Fruit fly (Drosophila melanogaster) whole organism, embryonic: ENCODE data around the gene Larp7.

Experiments used
- Bdp1 ChIP-seq: fragments of 200-800 bp; sonication (Bioruptor generic); optimal IDR thresholded peaks from 3 replicates; lab custom pipeline; 2016; ENCODE audit warnings: missing biosample characterization, missing genetic modification characterization
- CG10267 ChIP-seq: fragments of 200-800 bp; sonication (Bioruptor generic); optimal IDR thresholded peaks from 2 replicates; lab custom pipeline; 2018; ENCODE audit warnings: missing biosample characterization, mild to moderate bottlenecking, missing genetic modification characterization, moderate library complexity
- CG10366 ChIP-seq: fragments of 200-800 bp; sonication (Bioruptor generic); IDR thresholded peaks from 2 replicates; pipeline ENCODE4 v1.3.6; 2022; ENCODE audit warnings: missing biosample characterization, missing genetic modification characterization
- CG10431 ChIP-seq: fragments of 200-800 bp; sonication (Bioruptor generic); optimal IDR thresholded peaks from 3 replicates; lab custom pipeline; 2018; ENCODE audit warnings: missing biosample characterization, mild to moderate bottlenecking, missing genetic modification characterization
- CG10959 ChIP-seq: fragments of 200-800 bp; sonication (Bioruptor generic); IDR thresholded peaks from 2 replicates; pipeline ENCODE4 v1.3.6; 2022; ENCODE audit warnings: missing biosample characterization, missing genetic modification characterization
- CG12299 ChIP-seq: fragments of 200-800 bp; sonication (Bioruptor generic); optimal IDR thresholded peaks from 2 replicates; lab custom pipeline; 2018; ENCODE audit warnings: missing biosample characterization, mild to moderate bottlenecking, missing genetic modification characterization
- CG12659 ChIP-seq: fragments of 200-800 bp; sonication (Bioruptor generic); optimal IDR thresholded peaks from 3 replicates; lab custom pipeline; 2017; ENCODE audit warnings: mild to moderate bottlenecking, missing biosample characterization, missing genetic modification reagents, missing genetic modification characterization
- CG13296 ChIP-seq: fragments of 200-800 bp; sonication (Bioruptor generic); optimal IDR thresholded peaks from 3 replicates; lab custom pipeline; 2018; ENCODE audit warnings: missing biosample characterization, mild to moderate bottlenecking, missing genetic modification characterization
- CG1529 ChIP-seq: fragments of 200-800 bp; sonication (Bioruptor generic); optimal IDR thresholded peaks from 3 replicates; lab custom pipeline; 2018; ENCODE audit warnings: missing biosample characterization, missing genetic modification characterization
- CG1602 ChIP-seq: fragments of 200-800 bp; sonication (Bioruptor generic); optimal IDR thresholded peaks from 3 replicates; lab custom pipeline; 2016; ENCODE audit warnings: missing biosample characterization, missing genetic modification characterization
- CG2712 ChIP-seq: fragments of 200-800 bp; optimal IDR thresholded peaks from 3 replicates; lab custom pipeline; 2019; ENCODE audit warnings: missing biosample characterization, mild to moderate bottlenecking, missing genetic modification characterization, moderate library complexity
- CG32772 ChIP-seq: fragments of 200-800 bp; sonication (Bioruptor generic); IDR thresholded peaks from 2 replicates; pipeline ENCODE4 v1.3.6; 2022; ENCODE audit warnings: missing biosample characterization, missing genetic modification characterization
- CG34422 ChIP-seq: fragments of 200-800 bp; sonication (Bioruptor generic); IDR thresholded peaks from 3 replicates; pipeline ENCODE4 v1.3.6; 2022; ENCODE audit warnings: missing biosample characterization, missing genetic modification characterization
- CG6689 ChIP-seq: fragments of 200-800 bp; sonication (Bioruptor generic); IDR thresholded peaks from 2 replicates; pipeline ENCODE4 v1.3.6; 2022; ENCODE audit warnings: missing biosample characterization, missing genetic modification characterization
- CG6854 ChIP-seq: fragments of 200-800 bp; sonication (Bioruptor generic); optimal IDR thresholded peaks from 3 replicates; lab custom pipeline; 2017; ENCODE audit warnings: missing biosample characterization, mild to moderate bottlenecking, missing genetic modification characterization
- CG7357 ChIP-seq: fragments of 200-800 bp; sonication (Bioruptor generic); IDR thresholded peaks from 3 replicates; pipeline ENCODE4 v1.3.6; 2022; ENCODE audit warnings: missing biosample characterization, missing genetic modification characterization
- CG8388 ChIP-seq: fragments of 200-800 bp; sonication (Bioruptor generic); optimal IDR thresholded peaks from 2 replicates; lab custom pipeline; 2019; ENCODE audit warnings: missing biosample characterization, mild to moderate bottlenecking, missing genetic modification characterization, moderate library complexity
- CG8765 ChIP-seq: fragments of 200-800 bp; sonication (Bioruptor generic); IDR thresholded peaks from 2 replicates; pipeline ENCODE4 v1.3.6; 2022; ENCODE audit warnings: missing biosample characterization, missing genetic modification characterization
- CG8924 ChIP-seq: fragments of 200-800 bp; optimal IDR thresholded peaks from 3 replicates; lab custom pipeline; 2019; ENCODE audit warnings: missing biosample characterization, mild to moderate bottlenecking, missing genetic modification characterization, moderate library complexity
- CG9437 ChIP-seq: fragments of 200-800 bp; sonication (Bioruptor generic); optimal IDR thresholded peaks from 2 replicates; lab custom pipeline; 2018; ENCODE audit warnings: missing biosample characterization, mild to moderate bottlenecking, missing genetic modification characterization
- Chrac-16 ChIP-seq: fragments of 200-800 bp; sonication (Bioruptor generic); optimal IDR thresholded peaks from 3 replicates; lab custom pipeline; 2016; ENCODE audit warnings: missing biosample characterization, missing genetic modification characterization
- CoRest ChIP-seq: fragments of 200-800 bp; sonication (Bioruptor generic); optimal IDR thresholded peaks from 3 replicates; lab custom pipeline; 2018; ENCODE audit warnings: missing biosample characterization, mild to moderate bottlenecking, missing genetic modification characterization, moderate library complexity
- Dek ChIP-seq: fragments of 200-800 bp; sonication (Bioruptor generic); optimal IDR thresholded peaks from 3 replicates; lab custom pipeline; 2019; ENCODE audit warnings: missing biosample characterization, mild to moderate bottlenecking, missing genetic modification characterization, moderate library complexity
- Hr51 ChIP-seq, 2 experiments: fragments of 200-800 bp; sonication (Bioruptor generic); optimal IDR thresholded peaks; 2 replicates in 1 of 2; 3 replicates in 1 of 2; lab custom pipeline; 2016 to 2018; ENCODE audit warnings: missing biosample characterization in 2 of 2, missing genetic modification characterization in 2 of 2, mild to moderate bottlenecking in 1 of 2, moderate library complexity in 1 of 2
- Max ChIP-seq: fragments of 200-800 bp; sonication (Bioruptor generic); optimal IDR thresholded peaks from 2 replicates; lab custom pipeline; 2016; ENCODE audit warnings: missing biosample characterization, mild to moderate bottlenecking, missing genetic modification characterization
- Oli ChIP-seq: fragments of 200-800 bp; sonication (Bioruptor generic); optimal IDR thresholded peaks from 2 replicates; lab custom pipeline; 2018; ENCODE audit warnings: missing biosample characterization, mild to moderate bottlenecking, missing genetic modification characterization, moderate library complexity
- Ptx1 ChIP-seq: fragments of 200-800 bp; sonication (Bioruptor generic); IDR thresholded peaks from 2 replicates; pipeline ENCODE4 v1.3.6; 2022; ENCODE audit warnings: missing biosample characterization, missing genetic modification characterization
- Sox102F ChIP-seq: fragments of 200-800 bp; sonication (Bioruptor generic); optimal IDR thresholded peaks from 2 replicates; lab custom pipeline; 2018; ENCODE audit warnings: missing biosample characterization, mild to moderate bottlenecking, missing genetic modification characterization, moderate library complexity
- az2 ChIP-seq: fragments of 200-800 bp; sonication (Bioruptor generic); optimal IDR thresholded peaks from 3 replicates; lab custom pipeline; 2016; ENCODE audit warnings: missing biosample characterization, missing genetic modification characterization
- bsh ChIP-seq, 2 experiments: fragments of 200-800 bp; sonication (Bioruptor generic); optimal IDR thresholded peaks; 2 replicates each; lab custom pipeline; 2017 to 2018; ENCODE audit warnings: mild to moderate bottlenecking in 2 of 2, missing biosample characterization in 2 of 2, missing genetic modification characterization in 2 of 2, moderate library complexity in 1 of 2
- cad ChIP-seq: fragments of >200 bp; optimal IDR thresholded peaks from 2 replicates; lab custom pipeline; 2017; ENCODE audit warnings: missing biosample characterization, missing genetic modification characterization
- chif ChIP-seq, 2 experiments: fragments of 200-800 bp; sonication (Bioruptor generic); optimal IDR thresholded peaks; 3 replicates each; lab custom pipeline; 2016; ENCODE audit warnings: missing biosample characterization in 2 of 2, missing genetic modification characterization in 2 of 2
- ems ChIP-seq: fragments of 200-800 bp; sonication (Bioruptor generic); optimal IDR thresholded peaks from 3 replicates; lab custom pipeline; 2016; ENCODE audit warnings: missing biosample characterization, missing genetic modification characterization
- fd96Cb ChIP-seq: fragments of 200-800 bp; sonication (Bioruptor generic); optimal IDR thresholded peaks from 2 replicates; lab custom pipeline; 2018; ENCODE audit warnings: missing biosample characterization, mild to moderate bottlenecking, missing genetic modification characterization, moderate library complexity
- gcm ChIP-seq: fragments of 200-800 bp; sonication (Bioruptor generic); optimal IDR thresholded peaks from 2 replicates; lab custom pipeline; 2019; ENCODE audit warnings: missing biosample characterization, mild to moderate bottlenecking, missing genetic modification characterization, moderate library complexity
- hbn ChIP-seq: fragments of 200-800 bp; sonication (Bioruptor generic); IDR thresholded peaks from 2 replicates; pipeline ENCODE4 v1.3.6; 2022; ENCODE audit warnings: missing biosample characterization, missing genetic modification characterization; ENCODE audit not compliant: partially characterized antibody
- jigr1 ChIP-seq: fragments of 200-800 bp; sonication (Bioruptor generic); IDR thresholded peaks from 3 replicates; pipeline ENCODE4 v1.3.6; 2022; ENCODE audit warnings: missing biosample characterization, missing genetic modification characterization
- ken ChIP-seq: fragments of 200-800 bp; sonication (Bioruptor generic); IDR thresholded peaks from 3 replicates; pipeline ENCODE4 v1.3.6; 2022; ENCODE audit warnings: missing biosample characterization, missing genetic modification characterization
- luna ChIP-seq: fragments of 200-800 bp; sonication (Bioruptor generic); optimal IDR thresholded peaks from 2 replicates; lab custom pipeline; 2016; ENCODE audit warnings: missing biosample characterization, missing genetic modification characterization
- nmo ChIP-seq: fragments of 200-800 bp; sonication (Bioruptor generic); optimal IDR thresholded peaks from 2 replicates; lab custom pipeline; 2018; ENCODE audit warnings: missing biosample characterization, mild to moderate bottlenecking, missing genetic modification characterization, moderate library complexity
- otp ChIP-seq: fragments of 200-800 bp; sonication (Bioruptor generic); IDR thresholded peaks from 3 replicates; pipeline ENCODE4, ENCODE4 v1.3.6; 2022; ENCODE audit warnings: missing biosample characterization, missing genetic modification characterization
- pan ChIP-seq, 4 experiments: fragments of >200 bp in 3 of 4; fragments of 200-800 bp in 1 of 4; sonication (Bioruptor generic) in 1 of 4; optimal IDR thresholded peaks in 3 of 4; IDR thresholded peaks in 1 of 4; 2 replicates each; pipeline versions ENCODE4 v1.3.6 to Lab custom; 2017 to 2022; ENCODE audit warnings: missing biosample characterization in 2 of 4, missing genetic modification characterization in 2 of 4, mixed read lengths in 1 of 4
- peb ChIP-seq: fragments of 200-800 bp; sonication (Bioruptor generic); IDR thresholded peaks from 2 replicates; pipeline ENCODE4 v1.3.6; 2022; ENCODE audit warnings: missing biosample characterization, missing genetic modification characterization
- pnt ChIP-seq: fragments of 200-800 bp; sonication (Bioruptor generic); optimal IDR thresholded peaks from 3 replicates; lab custom pipeline; 2016; ENCODE audit warnings: missing biosample characterization, missing genetic modification characterization
- repo ChIP-seq: fragments of 200-800 bp; sonication (Bioruptor generic); optimal IDR thresholded peaks from 2 replicates; lab custom pipeline; 2016; ENCODE audit warnings: missing biosample characterization, missing genetic modification characterization
- sc ChIP-seq, 3 experiments: fragments of >200 bp in 2 of 3; fragments of 200-800 bp in 1 of 3; sonication (Bioruptor generic) in 1 of 3; optimal IDR thresholded peaks; 2 replicates in 2 of 3; 3 replicates in 1 of 3; lab custom pipeline; 2017; ENCODE audit warnings: mild to moderate bottlenecking in 1 of 3, missing biosample characterization in 1 of 3, missing genetic modification characterization in 1 of 3, missing genetic modification reagents in 1 of 3
- sens ChIP-seq: fragments of 200-800 bp; sonication (Bioruptor generic); peaks from one replicate; lab custom pipeline; 2016; ENCODE audit warnings: missing biosample characterization, missing genetic modification characterization
- shn ChIP-seq: fragments of 200-800 bp; sonication (Bioruptor generic); optimal IDR thresholded peaks from 3 replicates; lab custom pipeline; 2016; ENCODE audit warnings: missing biosample characterization, missing genetic modification characterization
- sisA ChIP-seq: fragments of 200-800 bp; sonication (Bioruptor generic); IDR thresholded peaks from 2 replicates; pipeline ENCODE4 v1.3.6; 2022; ENCODE audit warnings: missing biosample characterization, missing genetic modification characterization

Gene Larp7

DNA sequence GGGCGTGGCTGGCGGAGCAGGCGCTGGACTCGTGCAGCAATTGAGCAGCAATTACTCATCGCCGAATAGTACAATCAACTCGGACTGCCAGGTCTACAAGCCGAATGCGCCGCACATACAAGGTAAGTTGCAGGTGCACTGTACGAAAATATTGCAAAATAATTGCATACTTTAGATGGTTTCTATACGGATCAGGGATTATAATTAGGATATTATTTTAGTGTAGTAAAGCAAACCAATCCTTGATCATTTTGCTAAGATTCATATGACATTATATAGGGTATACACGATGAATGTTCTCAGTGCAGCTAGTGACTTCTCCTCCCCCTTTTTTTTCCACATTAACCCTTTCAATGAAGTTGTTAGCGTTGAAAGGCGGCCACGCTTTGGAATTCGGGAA is 51.9 kb downstream of the Larp7 start (continued):
- peak; percentile 16 for TF ChIP-seq CG10267 (tag; lab: Kevin White, UChicago)
- TF ChIP-seq CG9437: no peak
- no peak for TF ChIP-seq CG6854 (GFP tag; lab: Kevin White, UChicago)
- no peak for TF ChIP-seq CG10431
- peak; percentile 57 for TF ChIP-seq CG2712 (tag; lab: Kevin White, UChicago)
- no peak for TF ChIP-seq CG7357 (GFP tag; lab: Robert Waterston, UW)
- peak; percentile 34 for TF ChIP-seq CG8388 (GFP tag; lab: Kevin White, UChicago)
- TF ChIP-seq ken (GFP tag; lab: Robert Waterston, UW): peak; percentile 37; the same call in 1 of the 3 replicates
- peak; percentile 42; the same call in 1 of the 2 replicates for TF ChIP-seq CG10959
- no peak for TF ChIP-seq CG12299 (tag; lab: Kevin White, UChicago)
- no peak for TF ChIP-seq jigr1 (GFP tag; lab: Robert Waterston, UW)
- TF ChIP-seq hbn: no peak
- TF ChIP-seq gcm: no peak
- TF ChIP-seq luna: no peak
- TF ChIP-seq otp (GFP tag; lab: Robert Waterston, UW): 0 out of 3 replicates have a peak, but pooled peaks have one; percentile 46
- peak; percentile 6 for TF ChIP-seq Chrac-16 (GFP tag; lab: Kevin White, UChicago)
- no peak for TF ChIP-seq CG13296 (GFP tag; lab: Kevin White, UChicago)
- TF ChIP-seq CG1602 (GFP tag; lab: Kevin White, UChicago): peak; percentile 14
- peak; percentile 84 for TF ChIP-seq sens
- TF ChIP-seq CG10366: no peak; the same call in 1 of the 2 replicates
- peak; percentile 23 for TF ChIP-seq az2 (GFP tag; lab: Kevin White, UChicago)
- no peak for TF ChIP-seq CG32772 (GFP tag; lab: Robert Waterston, UW)
- peak; percentile 13 for TF ChIP-seq CG1529 (GFP tag; lab: Kevin White, UChicago)
- TF ChIP-seq cad (GFP tag; lab: Kevin White, UChicago): no peak
- no peak for TF ChIP-seq repo (GFP tag; lab: Kevin White, UChicago)
- peak in 1 of 2 experiments; percentile 29 for TF ChIP-seq chif (GFP tag; optimal IDR thresholded peaks at IDR 0.05; lab: Kevin White, UChicago)
- TF ChIP-seq sisA (GFP tag; lab: Robert Waterston, UW): peak; percentile 26; the same call in 1 of the 2 replicates
- no peak for TF ChIP-seq ems
- no peak for TF ChIP-seq CG8924
- TF ChIP-seq bsh (GFP tag; optimal IDR thresholded peaks at IDR 0.05; lab: Kevin White, UChicago): peak in 1 of 2 experiments; percentile 62
- TF ChIP-seq Sox102F (GFP tag; lab: Kevin White, UChicago): peak; percentile 18
- peak; percentile 40 for TF ChIP-seq fd96Cb
- TF ChIP-seq CG12659 (GFP tag; lab: Kevin White, UChicago): no peak
- peak; percentile 36 for TF ChIP-seq Oli (tag; lab: Kevin White, UChicago)
- no peak for TF ChIP-seq peb (GFP tag; lab: Robert Waterston, UW)
- no peak; the same call in 1 of the 2 replicates for TF ChIP-seq CG8765 (GFP tag; lab: Robert Waterston, UW)
- no peak for TF ChIP-seq Max
- no peak for TF ChIP-seq pan (optimal IDR thresholded peaks at IDR 0.05; lab: Kevin White, UChicago)
- peak in 1 of 2 experiments; percentile 37 for TF ChIP-seq pan (GFP tag; optimal IDR thresholded peaks at IDR 0.05 in 1 of 2, IDR thresholded peaks at IDR 0.05 in 1 of 2)
- TF ChIP-seq Ptx1: peak; percentile 22; the same call in 1 of the 2 replicates
- TF ChIP-seq Bdp1 (GFP tag; lab: Kevin White, UChicago): no peak
- peak; percentile 44; the same call in 1 of the 2 replicates for TF ChIP-seq CG6689 (GFP tag; lab: Robert Waterston, UW)
- peak; percentile 0 for TF ChIP-seq CoRest
- 0 out of 3 replicates have a peak, but pooled peaks have one; percentile 25 for TF ChIP-seq CG34422
- TF ChIP-seq pnt: peak; percentile 11
- TF ChIP-seq nmo (GFP tag; lab: Kevin White, UChicago): peak; percentile 40
- no peak for TF ChIP-seq sc (optimal IDR thresholded peaks at IDR 0.05; lab: Kevin White, UChicago)
- TF ChIP-seq sc (GFP tag; optimal IDR thresholded peaks at IDR 0.05; lab: Kevin White, UChicago): peak; percentile 9
- no peak for TF ChIP-seq Hr51 (GFP tag; optimal IDR thresholded peaks at IDR 0.05; lab: Kevin White, UChicago)
- no peak for TF ChIP-seq shn (GFP tag; lab: Kevin White, UChicago)
- no peak for TF ChIP-seq Dek (tag; lab: Kevin White, UChicago)
